Fruit fly (Drosophila melanogaster): ENCODE results near the gene CG3939.

DNA sequence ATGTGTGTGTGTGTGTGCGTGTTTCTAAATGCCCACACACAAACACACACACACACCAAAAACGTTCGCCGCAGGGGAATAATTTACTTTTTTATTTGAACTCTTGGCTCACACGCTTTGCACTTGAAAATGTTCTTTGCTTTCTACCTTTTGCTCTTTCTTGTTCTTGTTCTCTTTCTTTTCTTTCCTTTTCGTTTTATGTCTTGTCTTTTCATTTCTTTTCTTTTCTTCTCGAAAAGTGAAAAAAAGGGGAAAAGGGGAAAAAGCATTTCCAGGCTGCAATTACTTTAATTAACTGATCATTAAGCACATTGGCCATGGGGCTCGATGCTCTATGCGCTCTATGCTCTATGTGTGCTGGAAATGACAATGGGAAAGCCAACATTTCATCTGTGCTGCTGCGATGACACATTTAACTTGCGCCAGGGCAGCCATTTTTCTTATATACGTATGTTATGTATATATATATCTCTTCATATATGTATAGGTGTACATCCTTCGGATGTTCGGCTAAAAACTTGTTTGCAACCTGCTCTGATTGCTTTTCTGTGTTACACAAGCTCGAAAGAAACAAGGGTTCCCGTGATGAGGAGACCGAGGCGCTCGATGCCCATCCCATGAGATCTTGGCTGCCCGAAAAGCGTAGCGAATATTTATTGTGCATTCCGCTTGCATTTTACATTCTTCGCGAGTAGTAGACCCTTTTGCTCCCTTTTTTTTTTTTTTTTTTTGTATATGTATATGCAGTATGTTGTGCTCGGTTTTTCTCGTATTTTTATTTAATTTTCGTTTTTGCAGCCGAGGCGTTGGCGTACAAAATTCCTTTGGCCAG is 23.9 kb upstream of the CG3939 start:
- TF ChIP-seq lz (GFP tag; optimal IDR thresholded peaks at IDR 0.05) (no peak), CG8632 (GFP tag; optimal IDR thresholded peaks at IDR 0.05) (no peak), CG3032 (tag; optimal IDR thresholded peaks at IDR 0.05) (no peak), fd59A (GFP tag; optimal IDR thresholded peaks at IDR 0.05) (no peak)

Measured in whole organism, prepupa.